Fruit fly (Drosophila melanogaster) whole organism, embryonic: ENCODE results near the gene mnd.

Experiments used
- CG10274 ChIP-seq: fragments of 200-800 bp; sonication (Bioruptor generic); optimal IDR thresholded peaks from 3 replicates; lab custom pipeline; 2017; ENCODE audit warnings: missing biosample characterization, mild to moderate bottlenecking, missing genetic modification characterization
- CG10654 ChIP-seq: fragments of 200-800 bp; sonication (Bioruptor generic); optimal IDR thresholded peaks from 2 replicates; lab custom pipeline; 2016; ENCODE audit warnings: missing biosample characterization, missing genetic modification characterization
- CG12299 ChIP-seq: fragments of 200-800 bp; sonication (Bioruptor generic); optimal IDR thresholded peaks from 2 replicates; lab custom pipeline; 2018; ENCODE audit warnings: missing biosample characterization, mild to moderate bottlenecking, missing genetic modification characterization
- CG12659 ChIP-seq: fragments of 200-800 bp; sonication (Bioruptor generic); optimal IDR thresholded peaks from 3 replicates; lab custom pipeline; 2017; ENCODE audit warnings: mild to moderate bottlenecking, missing biosample characterization, missing genetic modification reagents, missing genetic modification characterization
- CG13287 ChIP-seq: fragments of 200-800 bp; sonication (Bioruptor generic); IDR thresholded peaks from 2 replicates; pipeline ENCODE4 v1.3.6; 2022; ENCODE audit warnings: missing biosample characterization, missing genetic modification characterization; ENCODE audit not compliant: partially characterized antibody
- CG13894 ChIP-seq: fragments of 200-800 bp; sonication (Bioruptor generic); optimal IDR thresholded peaks from 3 replicates; lab custom pipeline; 2018; ENCODE audit warnings: missing biosample characterization, mild to moderate bottlenecking, missing genetic modification characterization, moderate library complexity
- CG14014 ChIP-seq: fragments of 200-800 bp; sonication (Bioruptor generic); IDR thresholded peaks from 2 replicates; pipeline ENCODE4 v1.3.6; 2022; ENCODE audit warnings: missing biosample characterization, missing genetic modification characterization
- CG14050 ChIP-seq: fragments of 200-800 bp; sonication (Bioruptor generic); IDR thresholded peaks from 3 replicates; pipeline ENCODE4 v1.3.6; 2022; ENCODE audit warnings: missing biosample characterization, missing genetic modification characterization
- CG2116 ChIP-seq: fragments of 200-800 bp; sonication (Bioruptor generic); optimal IDR thresholded peaks from 3 replicates; lab custom pipeline; 2018; ENCODE audit warnings: missing biosample characterization, mild to moderate bottlenecking, missing genetic modification characterization
- CG2199 ChIP-seq: fragments of 200-800 bp; sonication (Bioruptor generic); IDR thresholded peaks from 3 replicates; pipeline ENCODE4 v1.3.6; 2022; ENCODE audit warnings: missing biosample characterization, missing genetic modification characterization
- CG30403 ChIP-seq: fragments of 200-800 bp; sonication (Bioruptor generic); optimal IDR thresholded peaks from 3 replicates; lab custom pipeline; 2016; ENCODE audit warnings: missing biosample characterization, missing genetic modification characterization
- CG3163 ChIP-seq: fragments of 200-800 bp; sonication (Bioruptor generic); optimal IDR thresholded peaks from 3 replicates; lab custom pipeline; 2016; ENCODE audit warnings: missing biosample characterization, missing genetic modification characterization
- CG34376 ChIP-seq: fragments of 200-800 bp; sonication (Bioruptor generic); optimal IDR thresholded peaks from 2 replicates; lab custom pipeline; 2018; ENCODE audit warnings: missing biosample characterization, mild to moderate bottlenecking, missing genetic modification characterization
- CG4328 ChIP-seq: fragments of 200-800 bp; sonication (Bioruptor generic); optimal IDR thresholded peaks from 3 replicates; lab custom pipeline; 2017; ENCODE audit warnings: missing biosample characterization, missing genetic modification reagents, missing genetic modification characterization
- CG6813 ChIP-seq: fragments of 200-800 bp; sonication (Bioruptor generic); optimal IDR thresholded peaks from 2 replicates; lab custom pipeline; 2017; ENCODE audit warnings: missing biosample characterization, missing genetic modification characterization, mild to moderate bottlenecking, moderate library complexity, missing genetic modification reagents
- CG7987 ChIP-seq: fragments of 200-800 bp; sonication (Bioruptor generic); optimal IDR thresholded peaks from 2 replicates; lab custom pipeline; 2018; ENCODE audit warnings: missing biosample characterization, mild to moderate bottlenecking, missing genetic modification characterization, moderate library complexity
- CG8290 ChIP-seq, 3 experiments: fragments of 200-800 bp; sonication (Bioruptor generic); optimal IDR thresholded peaks; 2 replicates each; lab custom pipeline; 2016 to 2019; ENCODE audit warnings: missing biosample characterization in 3 of 3, missing genetic modification characterization in 3 of 3, mild to moderate bottlenecking in 2 of 3, moderate library complexity in 1 of 3
- Doc3 ChIP-seq: fragments of 200-800 bp; sonication (Bioruptor generic); IDR thresholded peaks from 3 replicates; pipeline ENCODE4 v1.3.6; 2022; ENCODE audit warnings: missing biosample characterization, missing genetic modification characterization; ENCODE audit not compliant: partially characterized antibody
- E2f2 ChIP-seq: fragments of 200-800 bp; sonication (Bioruptor generic); IDR thresholded peaks from 2 replicates; pipeline ENCODE4 v1.3.6; 2022; ENCODE audit warnings: missing biosample characterization, missing genetic modification characterization
- Ets65A ChIP-seq: fragments of 200-800 bp; sonication (Bioruptor generic); peaks from one replicate; lab custom pipeline; 2016; ENCODE audit warnings: missing biosample characterization, missing genetic modification characterization
- Ets97D ChIP-seq: fragments of 200-800 bp; sonication (Bioruptor generic); optimal IDR thresholded peaks from 3 replicates; lab custom pipeline; 2016; ENCODE audit warnings: missing biosample characterization, missing genetic modification characterization
- Hr39 ChIP-seq: fragments of >200 bp; optimal IDR thresholded peaks from 2 replicates; lab custom pipeline; 2017
- Hr78 ChIP-seq, 2 experiments: fragments of 200-800 bp in 1 of 2; fragments of >200 bp in 1 of 2; sonication (Bioruptor generic) in 1 of 2; optimal IDR thresholded peaks; 2 replicates each; lab custom pipeline; 2017 to 2019; ENCODE audit warnings: missing biosample characterization in 2 of 2, missing genetic modification characterization in 2 of 2, mild to moderate bottlenecking in 1 of 2, moderate library complexity in 1 of 2
- Mes4 ChIP-seq: fragments of 200-800 bp; sonication (Bioruptor generic); optimal IDR thresholded peaks from 2 replicates; lab custom pipeline; 2016; ENCODE audit warnings: missing biosample characterization, missing genetic modification characterization
- Myb ChIP-seq: fragments of 200-800 bp; sonication (Bioruptor generic); optimal IDR thresholded peaks from 2 replicates; lab custom pipeline; 2016; ENCODE audit warnings: missing biosample characterization, missing genetic modification characterization
- NFAT ChIP-seq: fragments of 200-800 bp; sonication (Bioruptor generic); IDR thresholded peaks from 2 replicates; pipeline ENCODE4 v1.3.6; 2022; ENCODE audit warnings: missing biosample characterization, missing genetic modification characterization
- Pdp1 ChIP-seq, 2 experiments: fragments of 200-800 bp; sonication (Bioruptor generic); optimal IDR thresholded peaks; 3 replicates each; lab custom pipeline; 2016; ENCODE audit warnings: missing biosample characterization in 2 of 2, missing genetic modification characterization in 2 of 2, mild to moderate bottlenecking in 1 of 2, moderate library complexity in 1 of 2
- Rfx ChIP-seq: fragments of 200-800 bp; sonication (Bioruptor generic); IDR thresholded peaks from 2 replicates; pipeline ENCODE4 v1.3.6; 2022; ENCODE audit warnings: missing biosample characterization, missing genetic modification characterization
- Six4 ChIP-seq: fragments of 200-800 bp; sonication (Bioruptor generic); optimal IDR thresholded peaks from 2 replicates; lab custom pipeline; 2016; ENCODE audit warnings: missing biosample characterization, missing genetic modification characterization
- Stat92E ChIP-seq, 3 experiments: fragments of >200 bp in 2 of 3; fragments of 200-800 bp in 1 of 3; sonication (Bioruptor generic) in 1 of 3; optimal IDR thresholded peaks; 2 replicates each; lab custom pipeline; 2017 to 2019; ENCODE audit warnings: missing biosample characterization in 3 of 3, missing genetic modification characterization in 3 of 3, mild to moderate bottlenecking in 1 of 3, moderate library complexity in 1 of 3
- da ChIP-seq: fragments of 200-800 bp; sonication (Bioruptor generic); optimal IDR thresholded peaks from 2 replicates; lab custom pipeline; 2016; ENCODE audit warnings: missing biosample characterization, missing genetic modification characterization
- dysf ChIP-seq: fragments of 200-800 bp; sonication (Bioruptor generic); IDR thresholded peaks from 3 replicates; pipeline ENCODE4 v1.3.6; 2022; ENCODE audit warnings: missing biosample characterization, missing genetic modification characterization
- esg ChIP-seq: fragments of 200-800 bp; sonication (Bioruptor generic); conservative IDR thresholded peaks from 2 replicates; pipeline ENCODE4 v1.3.6; 2022; ENCODE audit warnings: missing biosample characterization, missing genetic modification characterization
- fd64A ChIP-seq: fragments of 200-800 bp; sonication (Bioruptor generic); optimal IDR thresholded peaks from 3 replicates; lab custom pipeline; 2018; ENCODE audit warnings: missing biosample characterization, mild to moderate bottlenecking, missing genetic modification characterization
- fu2 ChIP-seq: fragments of 200-800 bp; sonication (Bioruptor generic); optimal IDR thresholded peaks from 2 replicates; lab custom pipeline; 2016; ENCODE audit warnings: missing biosample characterization, missing genetic modification characterization
- gce ChIP-seq: fragments of 200-800 bp; sonication (Bioruptor generic); IDR thresholded peaks from 3 replicates; pipeline ENCODE4 v1.3.6; 2022; ENCODE audit warnings: missing biosample characterization, missing genetic modification characterization
- gem ChIP-seq: fragments of 200-800 bp; sonication (Bioruptor generic); optimal IDR thresholded peaks from 2 replicates; lab custom pipeline; 2019; ENCODE audit warnings: missing biosample characterization, mild to moderate bottlenecking, missing genetic modification characterization, moderate library complexity
- grn ChIP-seq: fragments of 200-800 bp; sonication (Bioruptor generic); optimal IDR thresholded peaks from 3 replicates; lab custom pipeline; 2017; ENCODE audit warnings: missing biosample characterization, missing genetic modification characterization
- hb ChIP-seq: fragments of 200-800 bp; sonication (Bioruptor generic); IDR thresholded peaks from 3 replicates; pipeline ENCODE4 v1.3.6; 2022; ENCODE audit warnings: missing biosample characterization, missing genetic modification characterization; ENCODE audit not compliant: partially characterized antibody
- her ChIP-seq: fragments of 200-800 bp; sonication (Bioruptor generic); optimal IDR thresholded peaks from 2 replicates; lab custom pipeline; 2016; ENCODE audit warnings: missing biosample characterization, missing genetic modification characterization
- mirr ChIP-seq: fragments of 200-800 bp; sonication (Bioruptor generic); optimal IDR thresholded peaks from 3 replicates; lab custom pipeline; 2018; ENCODE audit warnings: missing biosample characterization, mild to moderate bottlenecking, missing genetic modification characterization
- sens ChIP-seq: fragments of 200-800 bp; sonication (Bioruptor generic); peaks from one replicate; lab custom pipeline; 2016; ENCODE audit warnings: missing biosample characterization, missing genetic modification characterization
- tna ChIP-seq: fragments of 200-800 bp; sonication (Bioruptor generic); IDR thresholded peaks from 2 replicates; pipeline ENCODE4 v1.3.6; 2022; ENCODE audit warnings: missing biosample characterization, missing genetic modification characterization; ENCODE audit not compliant: partially characterized antibody
- twi ChIP-seq: fragments of 200-800 bp; optimal IDR thresholded peaks from 2 replicates; lab custom pipeline; 2019; ENCODE audit warnings: missing biosample characterization, mild to moderate bottlenecking, missing genetic modification characterization, moderate library complexity
- unc-4 ChIP-seq: fragments of 200-800 bp; sonication (Bioruptor generic); IDR thresholded peaks from 2 replicates; pipeline ENCODE4 v1.3.6; 2022; ENCODE audit warnings: missing biosample characterization, missing genetic modification characterization; ENCODE audit not compliant: partially characterized antibody
- vvl ChIP-seq: fragments of 200-800 bp; sonication (Bioruptor generic); IDR thresholded peaks from 2 replicates; pipeline ENCODE4 v1.3.6; 2022; ENCODE audit warnings: missing biosample characterization, missing genetic modification characterization
- wor ChIP-seq: fragments of 200-800 bp; sonication (Bioruptor generic); IDR thresholded peaks from 2 replicates; pipeline ENCODE4 v1.3.6; 2022; ENCODE audit warnings: missing biosample characterization, missing genetic modification characterization
- zen ChIP-seq: fragments of 200-800 bp; sonication (Bioruptor generic); optimal IDR thresholded peaks from 3 replicates; lab custom pipeline; 2018; ENCODE audit warnings: missing biosample characterization, mild to moderate bottlenecking, missing genetic modification characterization, moderate library complexity

mnd gene

DNA sequence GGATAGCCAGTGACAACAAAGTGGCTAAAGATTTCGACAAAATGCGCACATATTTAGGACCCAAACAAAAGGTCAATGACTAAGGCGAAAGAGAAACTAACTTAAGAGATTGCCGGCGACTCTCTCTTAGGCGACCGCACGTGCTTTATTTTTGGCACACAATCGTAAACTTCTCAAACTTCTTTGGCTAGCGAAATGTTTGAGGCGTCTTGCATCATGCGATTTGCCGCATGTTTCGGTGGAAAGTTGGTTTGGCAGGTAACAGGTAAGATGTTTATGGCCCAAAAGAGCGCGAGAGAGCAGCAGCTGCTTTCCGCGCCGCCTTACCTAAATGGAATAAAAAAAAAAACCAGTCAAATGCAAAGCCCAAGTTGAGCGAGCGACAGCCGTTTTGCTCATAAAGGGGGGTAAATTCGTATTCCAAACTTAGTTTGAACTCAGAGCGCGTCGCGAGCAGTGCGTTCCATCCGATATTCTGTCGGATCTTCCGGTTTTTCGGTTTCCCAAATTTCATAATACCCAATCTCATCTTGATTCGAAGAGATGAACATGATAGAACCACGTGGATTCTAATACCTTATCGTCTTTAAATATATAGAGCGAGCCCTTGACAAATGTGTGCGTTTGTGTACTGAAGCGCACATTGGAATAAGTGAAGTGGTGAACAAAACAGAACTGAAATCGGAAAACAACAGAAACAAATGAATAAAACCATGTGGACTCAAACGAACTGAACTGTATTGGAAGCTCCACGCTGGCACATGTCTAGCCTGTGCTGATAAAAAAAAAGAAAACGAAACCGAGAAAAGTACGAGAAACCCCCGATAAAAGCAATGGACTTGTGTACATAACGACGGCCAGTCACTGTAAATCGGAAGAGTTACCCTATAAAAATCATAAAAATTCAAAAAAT, 2.3 kb downstream of the mnd start (continued):
- TF ChIP-seq unc-4 (GFP tag; lab: Robert Waterston, UW) (0 out of 2 replicates have a peak, but pooled peaks have one; percentile 34), Ets65A (no peak), Stat92E (GFP tag; optimal IDR thresholded peaks at IDR 0.05; lab: Kevin White, UChicago) (no peak), twi (peak; percentile 39), CG7987 (GFP tag; lab: Kevin White, UChicago) (peak; percentile 76), CG12299 (tag; lab: Kevin White, UChicago) (no peak), CG14050 (GFP tag; lab: Robert Waterston, UW) (no peak), dysf (no peak), esg (GFP tag; lab: Robert Waterston, UW) (no peak), Hr78 (GFP tag; optimal IDR thresholded peaks at IDR 0.05; lab: Kevin White, UChicago) (peak in 1 of 2 experiments; percentile 83), CG14014 (GFP tag; lab: Robert Waterston, UW) (no peak; the same call in 1 of the 2 replicates), CG13894 (tag; lab: Kevin White, UChicago) (peak; percentile 43), Myb (GFP tag; lab: Kevin White, UChicago) (no peak), her (no peak), tna (no peak), CG2116 (no peak), Mes4 (GFP tag; lab: Kevin White, UChicago) (no peak), CG3163 (peak; percentile 58), gce (GFP tag; lab: Robert Waterston, UW) (no peak), CG13287 (GFP tag; lab: Robert Waterston, UW) (peak; percentile 28; the same call in 1 of the 2 replicates), CG2199 (GFP tag; lab: Robert Waterston, UW) (peak; percentile 60; the same call in 2 of the 3 replicates), vvl (GFP tag; lab: Robert Waterston, UW) (0 out of 2 replicates have a peak, but pooled peaks have one; percentile 10), grn (peak; percentile 77), CG30403 (GFP tag; lab: Kevin White, UChicago) (no peak), NFAT (GFP tag; lab: Robert Waterston, UW) (no peak), da (GFP tag; lab: Kevin White, UChicago) (no peak), CG10274 (GFP tag; lab: Kevin White, UChicago) (no peak), CG10654 (GFP tag; lab: Kevin White, UChicago) (no peak), Rfx (GFP tag; lab: Robert Waterston, UW) (no peak), Doc3 (GFP tag; lab: Robert Waterston, UW) (0 out of 3 replicates have a peak, but pooled peaks have one; percentile 45), CG6813 (no peak), E2f2 (GFP tag; lab: Robert Waterston, UW) (no peak), CG34376 (GFP tag; lab: Kevin White, UChicago) (peak; percentile 52), Six4 (no peak), Pdp1 (GFP tag; optimal IDR thresholded peaks at IDR 0.05; lab: Kevin White, UChicago) (peak in 1 of 2 experiments; percentile 34), gem (tag; lab: Kevin White, UChicago) (no peak), fd64A (GFP tag; lab: Kevin White, UChicago) (no peak), CG12659 (GFP tag; lab: Kevin White, UChicago) (no peak), Hr39 (lab: Kevin White, UChicago) (no peak), CG8290 (GFP tag; optimal IDR thresholded peaks at IDR 0.05; lab: Kevin White, UChicago) (no peak), CG8290 (tag; optimal IDR thresholded peaks at IDR 0.05; lab: Kevin White, UChicago) (no peak), hb (GFP tag; lab: Robert Waterston, UW) (no peak), CG4328 (no peak), wor (no peak), mirr (GFP tag; lab: Kevin White, UChicago) (no peak), zen (tag; lab: Kevin White, UChicago) (no peak), sens (peak; percentile 80), fu2 (GFP tag; lab: Kevin White, UChicago) (no peak), Ets97D (no peak)
